Worm (Caenorhabditis elegans): ENCODE data around the gene toc-1.

The toc-1 gene

ce11 chrIII:5301786-5302268 lies 26.8 kb downstream of the toc-1 start, which contains the start of the genes T15B12.2 and F52C9.5:
TSS of gene T15B12.2 (minus strand) at chrIII:5301886.
TSS of gene F52C9.5 (plus strand) at chrIII:5302218.
- TF ChIP-seq unc-62 (GFP tag; optimal IDR thresholded peaks at IDR 0.05) (no peak), alr-1 (tag; optimal IDR thresholded peaks at IDR 0.05) (no peak), skn-1 (tag; optimal IDR thresholded peaks at IDR 0.05) (no peak), nhr-21 (tag; optimal IDR thresholded peaks at IDR 0.05) (no peak), lsy-2 (tag; optimal IDR thresholded peaks at IDR 0.05) (no peak), ceh-82 (tag; optimal IDR thresholded peaks at IDR 0.05) (no peak), C34F6.9 (tag; optimal IDR thresholded peaks at IDR 0.05) (no peak), fos-1 (tag; optimal IDR thresholded peaks at IDR 0.05) (no peak), mab-5 (tag; optimal IDR thresholded peaks at IDR 0.05) (no peak)

- TF ChIP-seq alr-1 (tag; optimal IDR thresholded peaks at IDR 0.05) (no peak), lin-11 (tag; optimal IDR thresholded peaks at IDR 0.05) (no peak), nhr-10 (tag; optimal IDR thresholded peaks at IDR 0.05) (no peak), fos-1 (tag; optimal IDR thresholded peaks at IDR 0.05) (no peak), elt-1 (tag; optimal IDR thresholded peaks at IDR 0.05) (no peak), elt-3 (tag; optimal IDR thresholded peaks at IDR 0.05) (no peak), lin-13 (GFP tag; optimal IDR thresholded peaks at IDR 0.05) (no peak)
Measured at ce11 chrIII:5304044-5304443, 29.0 kb downstream of the toc-1 start.

- TF ChIP-seq ztf-11 (tag; optimal IDR thresholded peaks at IDR 0.05) (no peak), nhr-12 (tag; optimal IDR thresholded peaks at IDR 0.05) (no peak), blmp-1 (tag; optimal IDR thresholded peaks at IDR 0.05; ENCODE audit: insufficient read depth) (no peak), nhr-237 (tag; optimal IDR thresholded peaks at IDR 0.05) (no peak), ztf-4 (tag; optimal IDR thresholded peaks at IDR 0.05) (peak; percentile 6), dmd-4 (tag; optimal IDR thresholded peaks at IDR 0.05) (no peak), elt-3 (tag; optimal IDR thresholded peaks at IDR 0.05) (no peak), nhr-25 (tag; optimal IDR thresholded peaks at IDR 0.05) (no peak), nhr-129 (tag; optimal IDR thresholded peaks at IDR 0.05) (peak; percentile 69), Y55F3AM.14 (GFP tag; optimal IDR thresholded peaks at IDR 0.05) (peak; percentile 63), gmeb-1 (tag; optimal IDR thresholded peaks at IDR 0.05) (peak; percentile 52), unc-55 (GFP tag; optimal IDR thresholded peaks at IDR 0.05) (peak; percentile 38), lsy-2 (tag; optimal IDR thresholded peaks at IDR 0.05) (peak; percentile 44 to 58), nhr-21 (tag; optimal IDR thresholded peaks at IDR 0.05) (peak; percentile 7), ama-1 (optimal IDR thresholded peaks at IDR 0.05) (no peak), nhr-6 (tag; optimal IDR thresholded peaks at IDR 0.05) (no peak), lin-13 (GFP tag; optimal IDR thresholded peaks at IDR 0.05) (peak; percentile 46), C34F6.9 (tag; optimal IDR thresholded peaks at IDR 0.05) (peak; percentile 33), aly-2 (tag; optimal IDR thresholded peaks at IDR 0.05) (no peak), sma-3 (GFP tag; optimal IDR thresholded peaks at IDR 0.05) (peak; percentile 40), fos-1 (tag; optimal IDR thresholded peaks at IDR 0.05) (peak; percentile 49), sma-9 (GFP tag; optimal IDR thresholded peaks at IDR 0.05) (peak; percentile 70), sma-9 (tag; optimal IDR thresholded peaks at IDR 0.05) (no peak), mab-5 (tag; optimal IDR thresholded peaks at IDR 0.05) (no peak), egl-27 (tag; optimal IDR thresholded peaks at IDR 0.05) (peak; percentile 29), crh-2 (tag; optimal IDR thresholded peaks at IDR 0.05) (peak; percentile 42)
Measured at ce11 chrIII:5305725-5306124, 30.7 kb downstream of the toc-1 start.

DNA sequence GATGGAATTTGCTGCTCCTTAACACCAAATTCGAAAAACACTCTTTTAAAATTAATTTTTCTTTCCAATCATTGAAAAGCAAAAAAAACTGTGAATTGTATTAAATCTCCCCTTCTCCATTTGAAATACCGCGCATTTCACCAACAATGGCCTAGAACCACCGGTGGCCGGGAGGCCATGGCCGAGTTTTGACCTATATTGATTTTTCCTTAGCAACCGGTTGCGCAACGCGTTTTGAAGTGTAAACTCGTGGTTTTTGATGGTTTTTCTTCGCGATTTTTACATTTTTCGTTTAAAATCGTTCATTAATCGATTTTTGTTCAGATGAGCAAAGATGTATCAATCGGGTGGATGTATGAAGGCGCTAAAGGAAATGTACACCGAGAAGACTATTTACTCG lies 33.2 kb downstream of the toc-1 start, which contains the start of gene mog-3:
Gene mog-3 (plus strand): TSS at position 319 of the 400 bp plus-strand sequence.
- TF ChIP-seq nhr-25 (tag; optimal IDR thresholded peaks at IDR 0.05): peak; percentile 45
- TF ChIP-seq lsy-2 (tag; optimal IDR thresholded peaks at IDR 0.05): peak; percentile 36 to 77
- peak; percentile 52 for TF ChIP-seq lin-13 (GFP tag; optimal IDR thresholded peaks at IDR 0.05)
- peak; percentile 93 for TF ChIP-seq gmeb-1 (tag; optimal IDR thresholded peaks at IDR 0.05)
- TF ChIP-seq skn-1 (tag; optimal IDR thresholded peaks at IDR 0.05): no peak
- peak; percentile 35 for TF ChIP-seq nhr-129 (tag; optimal IDR thresholded peaks at IDR 0.05)
- peak; percentile 20 for TF ChIP-seq nhr-21 (tag; optimal IDR thresholded peaks at IDR 0.05)
- no peak for TF ChIP-seq mbf-1 (tag; optimal IDR thresholded peaks at IDR 0.05)
- TF ChIP-seq lin-11 (tag; optimal IDR thresholded peaks at IDR 0.05): peak; percentile 52
- no peak for TF ChIP-seq peb-1 (tag; optimal IDR thresholded peaks at IDR 0.05)
- TF ChIP-seq nhr-77 (tag; optimal IDR thresholded peaks at IDR 0.05): no peak
- TF ChIP-seq C34F6.9 (tag; optimal IDR thresholded peaks at IDR 0.05): peak; percentile 75
- no peak for TF ChIP-seq ceh-82 (tag; optimal IDR thresholded peaks at IDR 0.05)
- TF ChIP-seq dmd-4 (tag; optimal IDR thresholded peaks at IDR 0.05): no peak
- TF ChIP-seq mab-5 (tag; optimal IDR thresholded peaks at IDR 0.05): no peak
- TF ChIP-seq ztf-4 (tag; optimal IDR thresholded peaks at IDR 0.05): no peak
- TF ChIP-seq ZK546.5 (tag; optimal IDR thresholded peaks at IDR 0.05): no peak
- TF ChIP-seq nhr-23 (tag; optimal IDR thresholded peaks at IDR 0.05): no peak
- TF ChIP-seq mdl-1 (tag; optimal IDR thresholded peaks at IDR 0.05): no peak
- peak; percentile 55 for TF ChIP-seq sma-3 (GFP tag; optimal IDR thresholded peaks at IDR 0.05)
- no peak for TF ChIP-seq blmp-1 (tag; optimal IDR thresholded peaks at IDR 0.05; ENCODE audit: insufficient read depth)
- no peak for TF ChIP-seq snpc-4 (tag; optimal IDR thresholded peaks at IDR 0.05)
- TF ChIP-seq fos-1 (tag; optimal IDR thresholded peaks at IDR 0.05): peak; percentile 9
- TF ChIP-seq zag-1 (tag; optimal IDR thresholded peaks at IDR 0.05): no peak
- TF ChIP-seq nhr-12 (tag; optimal IDR thresholded peaks at IDR 0.05): no peak
- no peak for TF ChIP-seq Y55F3AM.14 (GFP tag; optimal IDR thresholded peaks at IDR 0.05)
- no peak for TF ChIP-seq egl-27 (tag; optimal IDR thresholded peaks at IDR 0.05)
- TF ChIP-seq aly-2 (tag; optimal IDR thresholded peaks at IDR 0.05): no peak
- no peak for TF ChIP-seq ztf-1 (GFP tag; conservative IDR thresholded peaks at IDR 0.05)
- no peak for TF ChIP-seq ceh-16 (tag; optimal IDR thresholded peaks at IDR 0.05)
- peak; percentile 66 for TF ChIP-seq F13H6.1 (tag; optimal IDR thresholded peaks at IDR 0.05)
- no peak for TF ChIP-seq unc-39 (tag; optimal IDR thresholded peaks at IDR 0.05)
- TF ChIP-seq alr-1 (tag; optimal IDR thresholded peaks at IDR 0.05): no peak
- no peak for TF ChIP-seq nhr-237 (tag; optimal IDR thresholded peaks at IDR 0.05)

All from whole organism, L2 larva.